Fruit fly (Drosophila melanogaster) whole organism, embryonic: Measurements from ENCODE around the gene Coq5.

Experiments
- ATbp ChIP-seq: fragments of 200-800 bp; sonication (Bioruptor generic); optimal IDR thresholded peaks from 2 replicates; lab custom pipeline; 2017; ENCODE audit warnings: missing biosample characterization, mild to moderate bottlenecking, missing genetic modification characterization, missing genetic modification reagents
- B-H1 ChIP-seq: fragments of 200-800 bp; sonication (Bioruptor generic); IDR thresholded peaks from 3 replicates; pipeline ENCODE4 v1.3.6; 2022; ENCODE audit warnings: missing biosample characterization, missing genetic modification characterization
- BEAF-32 ChIP-seq: fragments of 200-800 bp; sonication (Bioruptor generic); optimal IDR thresholded peaks from 3 replicates; lab custom pipeline; 2017; ENCODE audit warnings: missing biosample characterization, missing genetic modification characterization, mild to moderate bottlenecking, moderate library complexity, missing genetic modification reagents
- C15 ChIP-seq: fragments of 200-800 bp; sonication (Bioruptor generic); IDR thresholded peaks from 3 replicates; pipeline ENCODE4 v1.3.6; 2022; ENCODE audit warnings: missing biosample characterization, missing genetic modification characterization
- CG10274 ChIP-seq: fragments of 200-800 bp; sonication (Bioruptor generic); optimal IDR thresholded peaks from 3 replicates; lab custom pipeline; 2017; ENCODE audit warnings: missing biosample characterization, mild to moderate bottlenecking, missing genetic modification characterization
- CG11560 ChIP-seq: fragments of 200-800 bp; sonication (Bioruptor generic); IDR thresholded peaks from 3 replicates; pipeline ENCODE4 v1.3.6; 2022; ENCODE audit warnings: missing biosample characterization, missing genetic modification characterization
- CG1233 ChIP-seq: fragments of 200-800 bp; sonication (Bioruptor generic); optimal IDR thresholded peaks from 4 replicates; lab custom pipeline; 2018; ENCODE audit warnings: missing biosample characterization, mild to moderate bottlenecking, missing genetic modification characterization
- CG14710 ChIP-seq: fragments of 200-800 bp; sonication (Bioruptor generic); optimal IDR thresholded peaks from 3 replicates; lab custom pipeline; 2019; ENCODE audit warnings: missing biosample characterization, mild to moderate bottlenecking, missing genetic modification characterization, moderate library complexity
- CG1529 ChIP-seq: fragments of 200-800 bp; sonication (Bioruptor generic); optimal IDR thresholded peaks from 3 replicates; lab custom pipeline; 2018; ENCODE audit warnings: missing biosample characterization, missing genetic modification characterization
- CG15601 ChIP-seq: fragments of 200-800 bp; sonication (Bioruptor generic); optimal IDR thresholded peaks from 3 replicates; lab custom pipeline; 2019; ENCODE audit warnings: missing biosample characterization, mild to moderate bottlenecking, missing genetic modification characterization, moderate library complexity
- CG1602 ChIP-seq: fragments of 200-800 bp; sonication (Bioruptor generic); optimal IDR thresholded peaks from 3 replicates; lab custom pipeline; 2016; ENCODE audit warnings: missing biosample characterization, missing genetic modification characterization
- CG17361 ChIP-seq: fragments of 200-800 bp; sonication (Bioruptor generic); IDR thresholded peaks from 3 replicates; pipeline ENCODE4 v1.3.6; 2022; ENCODE audit warnings: missing biosample characterization, missing genetic modification characterization
- CG2202 ChIP-seq: fragments of 200-800 bp; sonication (Bioruptor generic); optimal IDR thresholded peaks from 2 replicates; lab custom pipeline; 2018; ENCODE audit warnings: missing biosample characterization, mild to moderate bottlenecking, missing genetic modification characterization
- CG2678 ChIP-seq: fragments of 200-800 bp; sonication (Bioruptor generic); optimal IDR thresholded peaks from 3 replicates; lab custom pipeline; 2019; ENCODE audit warnings: missing biosample characterization, mild to moderate bottlenecking, missing genetic modification characterization, moderate library complexity
- CG32532 ChIP-seq: fragments of 200-800 bp; sonication (Bioruptor generic); IDR thresholded peaks from 2 replicates; pipeline ENCODE4 v1.3.6; 2022; ENCODE audit warnings: missing biosample characterization, missing genetic modification characterization
- CG34224 ChIP-seq: fragments of 200-800 bp; sonication (Bioruptor generic); IDR thresholded peaks from 3 replicates; pipeline ENCODE4 v1.3.6; 2022; ENCODE audit warnings: missing biosample characterization, missing genetic modification characterization; ENCODE audit not compliant: partially characterized antibody
- CG6175 ChIP-seq: fragments of 200-800 bp; sonication (Bioruptor generic); IDR thresholded peaks from 3 replicates; pipeline ENCODE4 v1.3.6; 2022; ENCODE audit warnings: missing biosample characterization, missing genetic modification characterization
- CG7372 ChIP-seq: fragments of 200-800 bp; sonication (Bioruptor generic); IDR thresholded peaks from 2 replicates; pipeline ENCODE4 v1.3.6; 2022; ENCODE audit warnings: missing biosample characterization, missing genetic modification characterization
- CG7556 ChIP-seq: fragments of 200-800 bp; sonication (Bioruptor generic); optimal IDR thresholded peaks from 2 replicates; lab custom pipeline; 2017; ENCODE audit warnings: missing biosample characterization, mild to moderate bottlenecking, missing genetic modification characterization
- CG7963 ChIP-seq: fragments of 200-800 bp; sonication (Bioruptor generic); IDR thresholded peaks from 3 replicates; pipeline ENCODE4 v1.3.6; 2022; ENCODE audit warnings: missing biosample characterization, missing genetic modification characterization; ENCODE audit not compliant: partially characterized antibody
- D19A ChIP-seq: fragments of 200-800 bp; optimal IDR thresholded peaks from 3 replicates; lab custom pipeline; 2019; ENCODE audit warnings: missing biosample characterization, mild to moderate bottlenecking, missing genetic modification characterization, moderate library complexity
- Doc2 ChIP-seq: fragments of 200-800 bp; sonication (Bioruptor generic); IDR thresholded peaks from 2 replicates; pipeline ENCODE4 v1.3.6; 2022; ENCODE audit warnings: missing biosample characterization, missing genetic modification characterization
- Dp ChIP-seq: fragments of 200-800 bp; sonication (Bioruptor generic); optimal IDR thresholded peaks from 2 replicates; lab custom pipeline; 2018; ENCODE audit warnings: missing biosample characterization, mild to moderate bottlenecking, missing genetic modification characterization, moderate library complexity
- Dref ChIP-seq: fragments of 200-800 bp; sonication (Bioruptor generic); IDR thresholded peaks from 2 replicates; pipeline ENCODE4 v1.3.6; 2022; ENCODE audit warnings: missing biosample characterization, missing genetic modification characterization
- ERR ChIP-seq: fragments of 200-800 bp; sonication (Bioruptor generic); optimal IDR thresholded peaks from 2 replicates; lab custom pipeline; 2016; ENCODE audit warnings: missing biosample characterization, missing genetic modification characterization
- Eip74EF ChIP-seq, 2 experiments: fragments of 200-800 bp in 1 of 2; fragments of >200 bp in 1 of 2; sonication (Bioruptor generic) in 1 of 2; optimal IDR thresholded peaks; 2 replicates each; lab custom pipeline; 2017 to 2019; ENCODE audit warnings: missing biosample characterization in 2 of 2, missing genetic modification characterization in 2 of 2, mild to moderate bottlenecking in 1 of 2, moderate library complexity in 1 of 2
- MTF-1 ChIP-seq: fragments of 200-800 bp; sonication (Bioruptor generic); optimal IDR thresholded peaks from 2 replicates; lab custom pipeline; 2018; ENCODE audit warnings: missing biosample characterization, mild to moderate bottlenecking, missing genetic modification characterization, borderline replicate concordance
- NfI ChIP-seq: fragments of 200-800 bp; sonication (Bioruptor generic); optimal IDR thresholded peaks from 3 replicates; lab custom pipeline; 2018; ENCODE audit warnings: missing biosample characterization, mild to moderate bottlenecking, missing genetic modification characterization, moderate library complexity
- Scr ChIP-seq: fragments of 200-800 bp; sonication (Bioruptor generic); IDR thresholded peaks from 2 replicates; pipeline ENCODE4 v1.3.6; 2022; ENCODE audit warnings: missing biosample characterization, missing genetic modification characterization; ENCODE audit not compliant: partially characterized antibody
- Sry-δ ChIP-seq: fragments of 200-800 bp; sonication (Bioruptor generic); optimal IDR thresholded peaks from 2 replicates; lab custom pipeline; 2016; ENCODE audit warnings: missing biosample characterization, missing genetic modification characterization
- aop ChIP-seq: fragments of 200-800 bp; sonication (Bioruptor generic); IDR thresholded peaks from 2 replicates; pipeline ENCODE4 v1.3.6; 2022; ENCODE audit warnings: missing biosample characterization, missing genetic modification characterization
- az2 ChIP-seq: fragments of 200-800 bp; sonication (Bioruptor generic); optimal IDR thresholded peaks from 3 replicates; lab custom pipeline; 2016; ENCODE audit warnings: missing biosample characterization, missing genetic modification characterization
- bsh ChIP-seq, 2 experiments: fragments of 200-800 bp; sonication (Bioruptor generic); optimal IDR thresholded peaks; 2 replicates each; lab custom pipeline; 2017 to 2018; ENCODE audit warnings: mild to moderate bottlenecking in 2 of 2, missing biosample characterization in 2 of 2, missing genetic modification characterization in 2 of 2, moderate library complexity in 1 of 2
- cg ChIP-seq: fragments of 200-800 bp; sonication (Bioruptor generic); optimal IDR thresholded peaks from 3 replicates; lab custom pipeline; 2019; ENCODE audit warnings: missing biosample characterization, mild to moderate bottlenecking, missing genetic modification characterization, moderate library complexity
- dati ChIP-seq: fragments of 200-800 bp; sonication (Bioruptor generic); IDR thresholded peaks from 2 replicates; pipeline ENCODE4 v1.3.6; 2022; ENCODE audit warnings: missing biosample characterization, missing genetic modification characterization
- dysf ChIP-seq: fragments of 200-800 bp; sonication (Bioruptor generic); IDR thresholded peaks from 3 replicates; pipeline ENCODE4 v1.3.6; 2022; ENCODE audit warnings: missing biosample characterization, missing genetic modification characterization
- gsb ChIP-seq: fragments of 200-800 bp; sonication (Bioruptor generic); IDR thresholded peaks from 2 replicates; pipeline ENCODE4 v1.3.6; 2022; ENCODE audit warnings: missing biosample characterization, missing genetic modification characterization
- h ChIP-seq: fragments of >200 bp; optimal IDR thresholded peaks from 2 replicates; lab custom pipeline; 2017
- hb ChIP-seq: fragments of 200-800 bp; sonication (Bioruptor generic); IDR thresholded peaks from 3 replicates; pipeline ENCODE4 v1.3.6; 2022; ENCODE audit warnings: missing biosample characterization, missing genetic modification characterization; ENCODE audit not compliant: partially characterized antibody
- hbn ChIP-seq: fragments of 200-800 bp; sonication (Bioruptor generic); IDR thresholded peaks from 2 replicates; pipeline ENCODE4 v1.3.6; 2022; ENCODE audit warnings: missing biosample characterization, missing genetic modification characterization; ENCODE audit not compliant: partially characterized antibody
- knrl ChIP-seq: fragments of 200-800 bp; sonication (Bioruptor generic); IDR thresholded peaks from 3 replicates; pipeline ENCODE4 v1.3.6; 2022; ENCODE audit warnings: missing biosample characterization, missing genetic modification characterization; ENCODE audit not compliant: partially characterized antibody
- odd ChIP-seq: fragments of 200-800 bp; sonication (Bioruptor generic); optimal IDR thresholded peaks from 2 replicates; lab custom pipeline; 2017; ENCODE audit warnings: missing biosample characterization, mild to moderate bottlenecking, missing genetic modification characterization
- org-1 ChIP-seq: fragments of 200-800 bp; sonication (Bioruptor generic); optimal IDR thresholded peaks from 2 replicates; lab custom pipeline; 2017; ENCODE audit warnings: missing biosample characterization, missing genetic modification characterization
- pfk ChIP-seq: fragments of 200-800 bp; sonication (Bioruptor generic); optimal IDR thresholded peaks from 2 replicates; lab custom pipeline; 2018; ENCODE audit warnings: missing biosample characterization, mild to moderate bottlenecking, missing genetic modification characterization, moderate library complexity
- prd ChIP-seq, 3 experiments: fragments of >200 bp in 2 of 3; fragments of 200-800 bp in 1 of 3; sonication (Bioruptor generic) in 1 of 3; optimal IDR thresholded peaks in 2 of 3; IDR thresholded peaks in 1 of 3; 2 replicates in 2 of 3; 3 replicates in 1 of 3; pipeline versions ENCODE4 v1.3.6 to Lab custom; 2017 to 2022; ENCODE audit warnings: missing biosample characterization in 1 of 3, missing genetic modification characterization in 1 of 3
- sna ChIP-seq: fragments of 200-800 bp; sonication (Bioruptor generic); IDR thresholded peaks from 2 replicates; pipeline ENCODE4 v1.3.6; 2022; ENCODE audit warnings: missing biosample characterization, missing genetic modification characterization; ENCODE audit not compliant: partially characterized antibody
- trh ChIP-seq: fragments of 200-800 bp; sonication (Bioruptor generic); optimal IDR thresholded peaks from 2 replicates; lab custom pipeline; 2016; ENCODE audit warnings: missing biosample characterization, missing genetic modification characterization
- wor ChIP-seq: fragments of 200-800 bp; sonication (Bioruptor generic); IDR thresholded peaks from 2 replicates; pipeline ENCODE4 v1.3.6; 2022; ENCODE audit warnings: missing biosample characterization, missing genetic modification characterization

Gene Coq5

dm6 chrX:13211357-13212137 lies 17.2 kb upstream of the Coq5 start, which contains the start of gene sno (continued):
- TF ChIP-seq C15 = no peak
- TF ChIP-seq CG2678 (tag; lab: Kevin White, UChicago) = no peak
- no peak for TF ChIP-seq CG15601 (tag; lab: Kevin White, UChicago)
- TF ChIP-seq CG34224 (GFP tag; lab: Robert Waterston, UW) = peak; percentile 54
- no peak for TF ChIP-seq dysf
- no peak for TF ChIP-seq org-1 (GFP tag; lab: Kevin White, UChicago)
- TF ChIP-seq h (lab: Kevin White, UChicago) = no peak
- peak; percentile 11 for TF ChIP-seq CG14710 (tag; lab: Kevin White, UChicago)
- no peak for TF ChIP-seq ATbp
- peak; percentile 81 for TF ChIP-seq Dref (GFP tag; lab: Robert Waterston, UW)
- no peak for TF ChIP-seq odd (GFP tag; lab: Kevin White, UChicago)
- peak in 1 of 2 experiments; percentile 3 for TF ChIP-seq bsh (GFP tag; optimal IDR thresholded peaks at IDR 0.05; lab: Kevin White, UChicago)
- TF ChIP-seq Scr = peak; percentile 87
- no peak for TF ChIP-seq CG1602
- peak; percentile 83; the same call in 2 of the 3 replicates for TF ChIP-seq CG7963
- no peak for TF ChIP-seq CG10274 (GFP tag; lab: Kevin White, UChicago)
- no peak for TF ChIP-seq wor (GFP tag; lab: Robert Waterston, UW)
- TF ChIP-seq prd (optimal IDR thresholded peaks at IDR 0.05; lab: Kevin White, UChicago) = no peak
- TF ChIP-seq prd (GFP tag; IDR thresholded peaks at IDR 0.05; lab: Robert Waterston, UW) = no peak
- no peak for TF ChIP-seq CG1233 (GFP tag; lab: Kevin White, UChicago)
- TF ChIP-seq B-H1 (GFP tag; lab: Robert Waterston, UW) = no peak
- TF ChIP-seq CG32532 = peak; percentile 25; the same call in 1 of the 2 replicates
- TF ChIP-seq D19A = no peak
- no peak for TF ChIP-seq CG7556 (GFP tag; lab: Kevin White, UChicago)
- TF ChIP-seq Dp (GFP tag; lab: Kevin White, UChicago) = peak; percentile 64
- TF ChIP-seq CG7372 = no peak
- TF ChIP-seq dati (GFP tag; lab: Robert Waterston, UW) = no peak
- no peak for TF ChIP-seq Eip74EF (GFP tag; optimal IDR thresholded peaks at IDR 0.05; lab: Kevin White, UChicago)
- TF ChIP-seq az2 (GFP tag; lab: Kevin White, UChicago) = no peak
- TF ChIP-seq hbn (GFP tag; lab: Robert Waterston, UW) = peak; percentile 64
- no peak for TF ChIP-seq ERR (GFP tag; lab: Kevin White, UChicago)
- no peak for TF ChIP-seq gsb
- TF ChIP-seq MTF-1 (GFP tag; lab: Kevin White, UChicago) = no peak
- peak; percentile 90 for TF ChIP-seq knrl (GFP tag; lab: Robert Waterston, UW)
- TF ChIP-seq NfI = no peak
- no peak for TF ChIP-seq pfk
- TF ChIP-seq CG11560 = no peak
- TF ChIP-seq CG6175 (GFP tag; lab: Robert Waterston, UW) = no peak
- TF ChIP-seq aop (GFP tag; lab: Robert Waterston, UW) = no peak
- peak; percentile 81 for TF ChIP-seq Sry-δ (GFP tag; lab: Kevin White, UChicago)
- 0 out of 3 replicates have a peak, but pooled peaks have one; percentile 12 for TF ChIP-seq CG17361 (GFP tag; lab: Robert Waterston, UW)
- peak; percentile 66 for TF ChIP-seq cg (GFP tag; lab: Kevin White, UChicago)
- TF ChIP-seq sna (GFP tag; lab: Robert Waterston, UW) = peak; percentile 69; the same call in 1 of the 2 replicates
- TF ChIP-seq CG2202 (tag; lab: Kevin White, UChicago) = no peak
- TF ChIP-seq hb (GFP tag; lab: Robert Waterston, UW) = peak; percentile 72; the same call in 2 of the 3 replicates
- no peak for TF ChIP-seq trh (GFP tag; lab: Kevin White, UChicago)
- peak; percentile 78 for TF ChIP-seq BEAF-32 (GFP tag; lab: Kevin White, UChicago)
- no peak for TF ChIP-seq CG1529 (GFP tag; lab: Kevin White, UChicago)
- no peak for TF ChIP-seq Doc2 (GFP tag; lab: Robert Waterston, UW)
